Worm (Caenorhabditis elegans): Measurements from ENCODE around the gene tbck-1.

DNA sequence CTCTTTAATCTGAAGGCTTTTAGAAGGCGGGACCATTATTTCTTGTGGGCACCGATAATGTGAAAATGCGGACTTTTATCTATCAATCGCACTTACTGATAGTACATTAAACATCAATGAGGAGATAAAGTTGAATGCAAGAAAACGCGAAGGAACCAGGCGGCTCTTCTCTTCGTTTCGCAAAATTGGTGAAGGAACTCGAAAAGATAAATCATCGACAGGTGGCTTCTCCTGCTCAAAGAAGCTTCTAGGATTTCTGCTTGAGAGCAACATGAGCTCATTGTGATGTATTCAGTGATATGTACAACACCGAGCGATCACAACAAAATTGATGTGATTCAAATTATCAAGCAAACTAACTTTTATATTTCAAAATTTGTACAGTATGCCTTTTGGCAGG lies 22.6 kb upstream of the tbck-1 start:
- no peak for TF ChIP-seq sea-1 (GFP tag; conservative IDR thresholded peaks at IDR 0.05)
- TF ChIP-seq F13C5.2 (tag; optimal IDR thresholded peaks at IDR 0.05): no peak
- no peak for TF ChIP-seq hmg-4 (GFP tag; optimal IDR thresholded peaks at IDR 0.05)
- no peak for TF ChIP-seq tbx-11 (GFP tag; IDR thresholded peaks at IDR 0.05)
- no peak for TF ChIP-seq aly-1 (tag; optimal IDR thresholded peaks at IDR 0.05)
- no peak for TF ChIP-seq flt-1 (GFP tag; IDR thresholded peaks at IDR 0.05)
- no peak for TF ChIP-seq ama-1 (optimal IDR thresholded peaks at IDR 0.05)
- TF ChIP-seq ets-7 (tag; optimal IDR thresholded peaks at IDR 0.05): no peak
- no peak for TF ChIP-seq hmbx-1 (tag; optimal IDR thresholded peaks at IDR 0.05)
- no peak for TF ChIP-seq B0310.2 (tag; optimal IDR thresholded peaks at IDR 0.05)
- no peak for TF ChIP-seq scrt-1 (GFP tag; IDR thresholded peaks at IDR 0.05)
- no peak for TF ChIP-seq pes-1 (GFP tag; IDR thresholded peaks at IDR 0.05)
- no peak for TF ChIP-seq ceh-36 (tag; optimal IDR thresholded peaks at IDR 0.05)
- no peak for TF ChIP-seq tra-4 (tag; optimal IDR thresholded peaks at IDR 0.05)

Measured in whole organism, early embryonic.